Worm (Caenorhabditis elegans) whole organism, L4 larva: ENCODE results near the gene C27B7.2.
A peak's percentile ranks its signal among the peaks of the same experiment; 100 is the strongest.

Experiments used
- F37D6.2 ChIP-seq: sonication (generic microtip); optimal IDR thresholded peaks from 2 replicates; lab custom pipeline; 2016; ENCODE audit warnings: mild to moderate bottlenecking, missing genetic modification characterization, missing compliant biosample characterization
- F49E8.2 ChIP-seq: sonication (generic microtip); optimal IDR thresholded peaks from 2 replicates; lab custom pipeline; 2016; ENCODE audit warnings: missing compliant biosample characterization, mild to moderate bottlenecking, missing genetic modification characterization, borderline replicate concordance
- T20F7.1 ChIP-seq: fragments of 200-800 bp; sonication (Bioruptor generic); optimal IDR thresholded peaks from 2 replicates; lab custom pipeline; 2018; ENCODE audit warnings: mild to moderate bottlenecking, missing genetic modification characterization, missing compliant biosample characterization
- Y5F2A.4 ChIP-seq: fragments of 200-800 bp; sonication (Bioruptor generic); optimal IDR thresholded peaks from 2 replicates; lab custom pipeline; 2018; ENCODE audit warnings: mild to moderate bottlenecking, missing genetic modification characterization, missing compliant biosample characterization
- ZK337.2 ChIP-seq: fragments of 200-800 bp; sonication (Bioruptor generic); IDR thresholded peaks from 2 replicates; pipeline ENCODE4 v1.3.6; 2022; ENCODE audit warnings: missing genetic modification reagents, missing genetic modification characterization, missing compliant biosample characterization
- ZK546.5 ChIP-seq, 2 experiments: sonication (generic microtip); optimal IDR thresholded peaks; 2 replicates each; lab custom pipeline; 2017; ENCODE audit warnings: missing biosample characterization in 2 of 2, missing genetic modification characterization in 2 of 2
- aha-1 ChIP-seq: fragments of 150-350 bp; peaks from one replicate; lab custom pipeline; 2014; ENCODE audit warnings: missing biosample characterization, missing genetic modification characterization
- ceh-28 ChIP-seq: fragments of 150-350 bp; optimal IDR thresholded peaks from 2 replicates; lab custom pipeline; 2014; ENCODE audit warnings: missing biosample characterization, missing genetic modification reagents, missing genetic modification characterization
- cey-2 ChIP-seq: sonication (generic microtip); optimal IDR thresholded peaks from 3 replicates; lab custom pipeline; 2017; ENCODE audit warnings: missing genetic modification characterization, mild to moderate bottlenecking, missing compliant biosample characterization, antibody characterized with exemption, borderline replicate concordance; ENCODE audit not compliant: insufficient read depth
- daf-12 ChIP-seq: fragments of 150-350 bp; optimal IDR thresholded peaks from 2 replicates; lab custom pipeline; 2014; ENCODE audit warnings: missing biosample characterization, missing genetic modification reagents, missing genetic modification characterization
- daf-16 ChIP-seq, 3 experiments: sonication (generic microtip); optimal IDR thresholded peaks; 2 replicates each; lab custom pipeline; 2016 to 2017; ENCODE audit warnings: missing genetic modification characterization in 3 of 3, missing genetic modification reagents in 3 of 3, mild to moderate bottlenecking in 2 of 3, missing compliant biosample characterization in 2 of 3, missing biosample characterization in 1 of 3, moderate library complexity in 1 of 3
- daf-8 ChIP-seq: fragments of 200-800 bp; sonication (Bioruptor generic); IDR thresholded peaks from 2 replicates; pipeline ENCODE4 v1.3.6; 2022; ENCODE audit warnings: missing genetic modification characterization, missing compliant biosample characterization
- dpl-1 ChIP-seq: fragments of 150-350 bp; optimal IDR thresholded peaks from 2 replicates; lab custom pipeline; 2014; ENCODE audit warnings: missing biosample characterization, missing genetic modification reagents, missing genetic modification characterization
- dve-1 ChIP-seq: sonication (generic microtip); optimal IDR thresholded peaks from 2 replicates; lab custom pipeline; 2017; ENCODE audit warnings: antibody characterized with exemption, mild to moderate bottlenecking, missing genetic modification characterization, missing compliant biosample characterization; ENCODE audit not compliant: insufficient read depth
- egl-27 ChIP-seq: sonication (generic microtip); optimal IDR thresholded peaks from 3 replicates; lab custom pipeline; 2017; ENCODE audit warnings: missing biosample characterization, missing genetic modification reagents, missing genetic modification characterization
- fos-1 ChIP-seq: fragments of 150-350 bp; optimal IDR thresholded peaks from 2 replicates; lab custom pipeline; 2014; ENCODE audit warnings: missing biosample characterization, missing genetic modification characterization
- gei-8 ChIP-seq: fragments of 200-800 bp; sonication (Bioruptor generic); optimal IDR thresholded peaks from 2 replicates; lab custom pipeline; 2018; ENCODE audit warnings: mild to moderate bottlenecking, missing genetic modification characterization, missing compliant biosample characterization
- hlh-11 ChIP-seq: fragments of 200-800 bp; sonication (Bioruptor generic); optimal IDR thresholded peaks from 2 replicates; lab custom pipeline; 2018; ENCODE audit warnings: mild to moderate bottlenecking, missing genetic modification characterization, missing compliant biosample characterization
- hlh-30 ChIP-seq: sonication (generic microtip); optimal IDR thresholded peaks from 2 replicates; lab custom pipeline; 2017; ENCODE audit warnings: antibody characterized with exemption, mild to moderate bottlenecking, missing genetic modification characterization, missing compliant biosample characterization; ENCODE audit not compliant: insufficient read depth
- hmg-1.1 ChIP-seq: fragments of 200-800 bp; sonication (Bioruptor generic); IDR thresholded peaks from 2 replicates; pipeline ENCODE4 v1.3.6; 2022; ENCODE audit warnings: missing genetic modification reagents, missing genetic modification characterization, missing compliant biosample characterization
- lin-1 ChIP-seq: fragments of 200-800 bp; sonication (Bioruptor generic); IDR thresholded peaks from 2 replicates; pipeline ENCODE4 v1.3.6; 2022; ENCODE audit warnings: missing genetic modification reagents, missing genetic modification characterization, missing compliant biosample characterization
- lin-13 ChIP-seq: fragments of 150-350 bp; optimal IDR thresholded peaks from 2 replicates; lab custom pipeline; 2014; ENCODE audit warnings: missing biosample characterization, missing genetic modification reagents, missing genetic modification characterization
- lin-29 ChIP-seq: fragments of 200-800 bp; sonication (Bioruptor generic); IDR thresholded peaks from 2 replicates; pipeline ENCODE4 v1.3.6; 2022; ENCODE audit warnings: missing genetic modification reagents, missing genetic modification characterization, missing compliant biosample characterization
- lin-39 ChIP-seq: fragments of 150-350 bp; optimal IDR thresholded peaks from 2 replicates; lab custom pipeline; 2014; ENCODE audit warnings: missing biosample characterization, missing genetic modification reagents, missing genetic modification characterization
- madf-5 ChIP-seq, 2 experiments: fragments of 200-800 bp; sonication (Bioruptor generic); IDR thresholded peaks; 2 replicates each; pipeline ENCODE4 v1.3.6; 2022; ENCODE audit warnings: missing compliant biosample characterization in 2 of 2, missing genetic modification characterization in 2 of 2
- madf-9 ChIP-seq: fragments of 200-800 bp; sonication (Bioruptor generic); conservative IDR thresholded peaks from 2 replicates; pipeline ENCODE4 v1.3.6; 2022; ENCODE audit warnings: missing genetic modification reagents, missing genetic modification characterization, missing compliant biosample characterization
- mep-1 ChIP-seq: fragments of 150-350 bp; sonication (generic microtip); optimal IDR thresholded peaks from 3 replicates; lab custom pipeline; 2014; ENCODE audit warnings: missing biosample characterization, missing genetic modification characterization
- mxl-3 ChIP-seq: fragments of 200-800 bp; sonication (Bioruptor generic); optimal IDR thresholded peaks from 2 replicates; lab custom pipeline; 2018; ENCODE audit warnings: mild to moderate bottlenecking, missing genetic modification characterization, missing compliant biosample characterization
- nhr-102 ChIP-seq: sonication (generic microtip); optimal IDR thresholded peaks from 2 replicates; lab custom pipeline; 2016; ENCODE audit warnings: mild to moderate bottlenecking, missing genetic modification characterization, moderate library complexity, missing compliant biosample characterization
- nhr-11 ChIP-seq: fragments of 150-350 bp; optimal IDR thresholded peaks from 2 replicates; lab custom pipeline; 2014; ENCODE audit warnings: missing biosample characterization, missing genetic modification characterization
- nhr-28 ChIP-seq: fragments of 150-350 bp; optimal IDR thresholded peaks from 2 replicates; lab custom pipeline; 2014; ENCODE audit warnings: missing biosample characterization, missing genetic modification characterization
- nhr-6 ChIP-seq: fragments of 150-350 bp; optimal IDR thresholded peaks from 2 replicates; lab custom pipeline; 2014; ENCODE audit warnings: missing biosample characterization, missing genetic modification characterization
- nhr-77 ChIP-seq: fragments of 150-350 bp; optimal IDR thresholded peaks from 2 replicates; lab custom pipeline; 2014; ENCODE audit warnings: missing biosample characterization, missing genetic modification characterization
- pha-4 ChIP-seq, 2 experiments: fragments of 150-350 bp in 1 of 2; fragments of 200-800 bp in 1 of 2; sonication (Bioruptor generic) in 1 of 2; IDR thresholded peaks in 1 of 2; optimal IDR thresholded peaks in 1 of 2; 2 replicates each; pipeline versions ENCODE4 v1.3.6 to Lab custom; 2014 to 2022; ENCODE audit warnings: missing genetic modification characterization in 2 of 2, missing genetic modification reagents in 2 of 2, missing biosample characterization in 1 of 2, missing compliant biosample characterization in 1 of 2
- pqm-1 ChIP-seq: sonication (generic microtip); optimal IDR thresholded peaks from 2 replicates; lab custom pipeline; 2017; ENCODE audit warnings: missing biosample characterization, missing genetic modification characterization
- skn-1 ChIP-seq: fragments of 150-350 bp; optimal IDR thresholded peaks from 2 replicates; lab custom pipeline; 2014; ENCODE audit warnings: missing biosample characterization, missing genetic modification characterization
- snpc-4 ChIP-seq: fragments of 150-350 bp; optimal IDR thresholded peaks from 2 replicates; lab custom pipeline; 2014; ENCODE audit warnings: missing biosample characterization, missing genetic modification characterization
- tag-97 ChIP-seq: fragments of 200-800 bp; sonication (Bioruptor generic); IDR thresholded peaks from 2 replicates; pipeline ENCODE4 v1.3.6; 2022; ENCODE audit warnings: missing genetic modification characterization, missing compliant biosample characterization
- tra-1 ChIP-seq: fragments of 200-800 bp; sonication (Bioruptor generic); IDR thresholded peaks from 2 replicates; pipeline ENCODE4 v1.3.6; 2022; ENCODE audit warnings: missing genetic modification reagents, missing genetic modification characterization, missing compliant biosample characterization
- unc-62 ChIP-seq, 3 experiments: fragments of 150-350 bp in 1 of 3; sonication (generic microtip); optimal IDR thresholded peaks in 2 of 3; peaks in 1 of 3; 1 replicate in 1 of 3; 2 replicates in 2 of 3; lab custom pipeline; 2014 to 2017; ENCODE audit warnings: missing biosample characterization in 3 of 3, missing genetic modification characterization in 3 of 3, missing genetic modification reagents in 3 of 3, missing genotype in 1 of 3
- zfp-3 ChIP-seq: fragments of 200-800 bp; sonication (Bioruptor generic); conservative IDR thresholded peaks from 2 replicates; pipeline ENCODE4 v1.3.6; 2022; ENCODE audit warnings: missing genetic modification reagents, missing genetic modification characterization, missing compliant biosample characterization
- zip-11 ChIP-seq: fragments of 200-800 bp; sonication (Bioruptor generic); IDR thresholded peaks from 2 replicates; pipeline ENCODE4 v1.3.6; 2022; ENCODE audit warnings: missing genetic modification characterization, missing compliant biosample characterization

Gene C27B7.2

DNA sequence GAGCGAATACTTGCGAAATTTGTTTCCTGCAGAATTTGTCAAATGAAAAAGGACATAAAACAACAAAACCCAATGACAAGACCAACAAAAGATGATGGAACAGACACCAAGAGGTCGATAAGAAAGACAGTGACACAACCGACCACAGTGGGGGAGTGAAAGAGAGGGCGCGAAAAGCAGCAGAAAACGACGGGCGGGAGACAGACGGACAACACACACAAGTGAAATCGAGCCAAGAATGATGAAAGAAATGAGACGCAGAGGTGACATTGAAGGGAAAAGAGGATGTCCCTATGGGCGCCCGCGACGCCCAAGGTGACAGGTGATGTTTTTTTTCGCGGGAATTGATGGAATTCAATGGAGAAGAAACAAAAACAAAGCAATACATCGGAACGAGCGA lies 26.6 kb upstream of the C27B7.2 start (continued):
- TF ChIP-seq F49E8.2 (no peak), nhr-11 (tag; lab: Kevin White, UChicago) (peak; percentile 81), ZK546.5 (tag; optimal IDR thresholded peaks at IDR 0.05; lab: Kevin White, UChicago) (no peak), cey-2 (tag; lab: Kevin White, UChicago) (peak; percentile 2), fos-1 (tag; lab: Kevin White, UChicago) (no peak), pha-4 (GFP tag; IDR thresholded peaks at IDR 0.05; lab: Robert Waterston, UW) (peak; percentile 38; the same call in 1 of the 2 replicates), pha-4 (tag; optimal IDR thresholded peaks at IDR 0.05; lab: Kevin White, UChicago) (peak; percentile 62), skn-1 (tag; lab: Kevin White, UChicago) (no peak), aha-1 (tag; lab: Kevin White, UChicago) (peak; percentile 98), hmg-1.1 (peak; percentile 59; the same call in 1 of the 2 replicates), lin-1 (GFP tag; lab: Robert Waterston, UW) (peak; percentile 75), ZK337.2 (no peak), snpc-4 (no peak), madf-9 (GFP tag; lab: Robert Waterston, UW) (no peak), T20F7.1 (GFP tag; lab: Kevin White, UChicago) (peak; percentile 79), lin-13 (GFP tag; lab: Kevin White, UChicago) (peak; percentile 47), mxl-3 (GFP tag; lab: Kevin White, UChicago) (peak; percentile 85), nhr-77 (tag; lab: Kevin White, UChicago) (peak; percentile 74), nhr-6 (no peak), daf-12 (tag; lab: Kevin White, UChicago) (no peak), mep-1 (tag; lab: Kevin White, UChicago) (peak; percentile 83), madf-5 (GFP tag; IDR thresholded peaks at IDR 0.05; lab: Robert Waterston, UW) (no peak), hlh-11 (tag; lab: Kevin White, UChicago) (peak; percentile 96), ceh-28 (no peak), zip-11 (GFP tag; lab: Robert Waterston, UW) (no peak), pqm-1 (tag; lab: Kevin White, UChicago) (peak; percentile 90), nhr-102 (peak; percentile 34), zfp-3 (peak; percentile 59; the same call in 1 of the 2 replicates), gei-8 (GFP tag; lab: Kevin White, UChicago) (peak; percentile 8), tag-97 (GFP tag; lab: Robert Waterston, UW) (no peak), lin-29 (GFP tag; lab: Robert Waterston, UW) (no peak), Y5F2A.4 (GFP tag; lab: Kevin White, UChicago) (no peak), tra-1 (GFP tag; lab: Robert Waterston, UW) (peak; percentile 81; the same call in 1 of the 2 replicates)

DNA sequence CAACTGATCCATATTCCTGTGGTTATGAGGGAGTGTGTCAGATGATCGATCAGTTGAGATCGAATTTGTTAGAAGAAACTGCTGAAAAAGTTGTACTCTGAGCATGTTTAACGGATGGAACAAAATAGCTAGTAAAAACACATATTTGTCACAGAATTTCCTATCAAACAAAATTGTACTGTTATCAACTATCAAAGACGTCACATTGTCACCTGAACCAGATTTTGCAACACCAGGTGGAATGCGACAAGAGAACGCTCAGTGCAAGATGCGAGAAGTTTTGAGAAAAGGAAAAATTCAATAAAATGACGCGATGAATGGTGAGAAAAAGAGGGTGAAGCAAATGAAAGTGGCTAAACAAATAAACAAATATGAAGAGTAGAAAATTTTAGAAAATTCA lies 25.1 kb upstream of the C27B7.2 start:
- TF ChIP-seq hlh-11 (tag; lab: Kevin White, UChicago) = peak; percentile 46
- TF ChIP-seq ZK546.5 (tag; optimal IDR thresholded peaks at IDR 0.05; lab: Kevin White, UChicago) = no peak
- TF ChIP-seq daf-16 (GFP tag; optimal IDR thresholded peaks at IDR 0.05; lab: Kevin White, UChicago) = no peak
- peak; percentile 26 for TF ChIP-seq daf-16 (tag; optimal IDR thresholded peaks at IDR 0.05; lab: Kevin White, UChicago)
- TF ChIP-seq nhr-28 (tag; lab: Kevin White, UChicago) = peak; percentile 67
- TF ChIP-seq egl-27 = no peak
- TF ChIP-seq nhr-77 (tag; lab: Kevin White, UChicago) = peak; percentile 23
- TF ChIP-seq hlh-30 (tag; lab: Kevin White, UChicago) = peak; percentile 13
- TF ChIP-seq F37D6.2 (tag; lab: Kevin White, UChicago) = no peak
- TF ChIP-seq lin-39 (tag; lab: Kevin White, UChicago) = no peak
- TF ChIP-seq daf-8 (GFP tag; lab: Robert Waterston, UW) = no peak
- TF ChIP-seq dve-1 (tag; lab: Kevin White, UChicago) = peak; percentile 45
- peak; percentile 13 for TF ChIP-seq dpl-1 (GFP tag; lab: Kevin White, UChicago)
- TF ChIP-seq unc-62 (GFP tag; optimal IDR thresholded peaks at IDR 0.05 in 1 of 2; lab: Kevin White, UChicago) = no peak
- no peak for TF ChIP-seq unc-62 (tag; optimal IDR thresholded peaks at IDR 0.05; lab: Kevin White, UChicago)
